Worm (Caenorhabditis elegans) whole organism, L2 larva: Measurements from ENCODE around the gene clec-50.

Source experiments
- alr-1 ChIP-seq: fragments of 150-350 bp; optimal IDR thresholded peaks from 2 replicates; lab custom pipeline; 2014; ENCODE audit warnings: missing biosample characterization, missing genetic modification characterization
- dmd-4 ChIP-seq: sonication (generic microtip); optimal IDR thresholded peaks from 2 replicates; lab custom pipeline; 2017; ENCODE audit warnings: missing biosample characterization, missing genetic modification characterization
- nhr-11 ChIP-seq: fragments of 150-350 bp; optimal IDR thresholded peaks from 2 replicates; lab custom pipeline; 2014; ENCODE audit warnings: missing biosample characterization, missing genetic modification characterization
- nhr-77 ChIP-seq: fragments of 150-350 bp; optimal IDR thresholded peaks from 2 replicates; lab custom pipeline; 2014; ENCODE audit warnings: missing biosample characterization, missing genetic modification characterization

ce11 chrV:19802797-19803196 lies 47.6 kb upstream of the clec-50 start:
- TF ChIP-seq nhr-77 (no peak), dmd-4 (no peak), alr-1 (tag; lab: Kevin White, UChicago) (no peak), nhr-11 (tag; lab: Kevin White, UChicago) (no peak)
